Fruit fly (Drosophila melanogaster) S2 (cell line): Measurements from ENCODE around the gene CG13318.

Source experiments
- CG8478 ChIP-seq: fragments of >200 bp; optimal IDR thresholded peaks from 2 replicates; lab custom pipeline; 2018
- CTCF ChIP-seq, 2 experiments: fragments of >200 bp; optimal IDR thresholded peaks; 2 replicates each; lab custom pipeline; 2018

- no peak for TF ChIP-seq CG8478
- TF ChIP-seq CTCF (optimal IDR thresholded peaks at IDR 0.05; lab: Kevin White, UChicago): no peak
These were observed 34.6 kb upstream of the CG13318 start for dm6 chr3R:8807048-8807447.
